Fruit fly (Drosophila melanogaster): ENCODE results near the gene Gr94a.

The Gr94a gene

dm6 chr3R:23048690-23049118 lies 2.8 kb upstream of the Gr94a start (continued):
- TF ChIP-seq shn (GFP tag; optimal IDR thresholded peaks at IDR 0.05) (no peak), CG17612 (GFP tag; IDR thresholded peaks at IDR 0.05) (no peak; the same call in 1 of the 2 replicates), H2.0 (GFP tag; IDR thresholded peaks at IDR 0.05) (peak; percentile 52; the same call in 1 of the 2 replicates), gsb (GFP tag; IDR thresholded peaks at IDR 0.05) (no peak), crol (GFP tag; IDR thresholded peaks at IDR 0.05) (no peak), gcm (GFP tag; optimal IDR thresholded peaks at IDR 0.05) (peak; percentile 76), CG14667 (GFP tag; IDR thresholded peaks at IDR 0.05) (peak; percentile 43; the same call in 1 of the 2 replicates), D19B (GFP tag; optimal IDR thresholded peaks at IDR 0.05) (peak; percentile 34), bigmax (GFP tag; optimal IDR thresholded peaks at IDR 0.05) (no peak), CG8765 (GFP tag; IDR thresholded peaks at IDR 0.05) (no peak), croc (GFP tag; conservative IDR thresholded peaks at IDR 0.05) (peak; percentile 66; the same call in 2 of the 3 replicates), bbx (GFP tag; IDR thresholded peaks at IDR 0.05; ENCODE audit: partially characterized antibody) (no peak), BEAF-32 (GFP tag; optimal IDR thresholded peaks at IDR 0.05) (no peak), aop (GFP tag; IDR thresholded peaks at IDR 0.05) (no peak), CG15479 (GFP tag; optimal IDR thresholded peaks at IDR 0.05) (no peak), unpg (GFP tag; optimal IDR thresholded peaks at IDR 0.05) (peak; percentile 88), CG3163 (GFP tag; optimal IDR thresholded peaks at IDR 0.05) (no peak), CG13894 (tag; optimal IDR thresholded peaks at IDR 0.05) (no peak), Awh (GFP tag; IDR thresholded peaks at IDR 0.05) (peak; percentile 49; the same call in 1 of the 2 replicates), CG4404 (GFP tag; IDR thresholded peaks at IDR 0.05) (0 out of 2 replicates have a peak, but pooled peaks have one; percentile 23), toy (GFP tag; IDR thresholded peaks at IDR 0.05) (no peak), B-H1 (GFP tag; IDR thresholded peaks at IDR 0.05) (no peak; the same call in 2 of the 3 replicates), CG6272 (GFP tag; IDR thresholded peaks at IDR 0.05) (no peak; the same call in 1 of the 2 replicates), nom (GFP tag; optimal IDR thresholded peaks at IDR 0.05) (peak; percentile 36), CG7839 (tag; optimal IDR thresholded peaks at IDR 0.05) (peak; percentile 88), CG1024 (GFP tag; IDR thresholded peaks at IDR 0.05) (peak; percentile 32; the same call in 1 of the 2 replicates), tx (GFP tag; optimal IDR thresholded peaks at IDR 0.05) (peak; percentile 31), CG11504 (tag; optimal IDR thresholded peaks at IDR 0.05) (peak; percentile 89), disco-r (GFP tag; optimal IDR thresholded peaks at IDR 0.05) (no peak), Antp (GFP tag; optimal IDR thresholded peaks at IDR 0.05) (peak; percentile 44), Poxn (GFP tag; IDR thresholded peaks at IDR 0.05) (no peak), CG7928 (GFP tag; optimal IDR thresholded peaks at IDR 0.05) (no peak), tll (GFP tag; optimal IDR thresholded peaks at IDR 0.05) (no peak), MESR4 (GFP tag; optimal IDR thresholded peaks at IDR 0.05) (no peak), CG9932 (GFP tag; IDR thresholded peaks at IDR 0.05) (peak; percentile 47; the same call in 1 of the 2 replicates), C15 (GFP tag; IDR thresholded peaks at IDR 0.05) (no peak), prd (optimal IDR thresholded peaks at IDR 0.05) (no peak), prd (GFP tag; IDR thresholded peaks at IDR 0.05) (peak; percentile 75), lmd (GFP tag; IDR thresholded peaks at IDR 0.05) (peak; percentile 91), fru (optimal IDR thresholded peaks at IDR 0.05) (no peak), CHES-1-like (GFP tag; optimal IDR thresholded peaks at IDR 0.05) (no peak), CG2129 (GFP tag; IDR thresholded peaks at IDR 0.05; ENCODE audit: partially characterized antibody) (no peak), Bgb (GFP tag; IDR thresholded peaks at IDR 0.05; ENCODE audit: partially characterized antibody) (no peak), fd3F (GFP tag; optimal IDR thresholded peaks at IDR 0.05) (peak; percentile 79), CkIIα-i1 (GFP tag; IDR thresholded peaks at IDR 0.05) (no peak), CG1529 (GFP tag; optimal IDR thresholded peaks at IDR 0.05) (peak; percentile 64), CG8944 (GFP tag; optimal IDR thresholded peaks at IDR 0.05) (peak; percentile 7), dysf (GFP tag; IDR thresholded peaks at IDR 0.05) (peak; percentile 86), bcd (GFP tag; optimal IDR thresholded peaks at IDR 0.05) (peak; percentile 71), Ets65A (GFP tag) (peak; percentile 95), Jarid2 (GFP tag; optimal IDR thresholded peaks at IDR 0.05) (peak; percentile 3)

All from whole organism, embryonic.